Fruit fly (Drosophila melanogaster) whole organism, embryonic: ENCODE results near the gene kis.

Experiments used
- Atf6 ChIP-seq: fragments of 200-800 bp; sonication (Bioruptor generic); IDR thresholded peaks from 2 replicates; pipeline ENCODE4 v1.3.6; 2022; ENCODE audit warnings: missing biosample characterization, missing genetic modification characterization
- Awh ChIP-seq: fragments of 200-800 bp; sonication (Bioruptor generic); IDR thresholded peaks from 2 replicates; pipeline ENCODE4, ENCODE4 v1.3.6; 2022; ENCODE audit warnings: missing biosample characterization, missing genetic modification characterization
- Bdp1 ChIP-seq: fragments of 200-800 bp; sonication (Bioruptor generic); optimal IDR thresholded peaks from 3 replicates; lab custom pipeline; 2016; ENCODE audit warnings: missing biosample characterization, missing genetic modification characterization
- CG11456 ChIP-seq: fragments of 200-800 bp; sonication (Bioruptor generic); IDR thresholded peaks from 3 replicates; pipeline ENCODE4 v1.3.6; 2022; ENCODE audit warnings: missing biosample characterization, missing genetic modification characterization
- CG11695 ChIP-seq: fragments of 200-800 bp; sonication (Bioruptor generic); IDR thresholded peaks from 3 replicates; pipeline ENCODE4 v1.3.6; 2022; ENCODE audit warnings: missing biosample characterization, missing genetic modification characterization
- CG12769 ChIP-seq: fragments of 200-800 bp; sonication (Bioruptor generic); optimal IDR thresholded peaks from 2 replicates; lab custom pipeline; 2019; ENCODE audit warnings: missing biosample characterization, mild to moderate bottlenecking, missing genetic modification characterization, moderate library complexity
- CG14014 ChIP-seq: fragments of 200-800 bp; sonication (Bioruptor generic); IDR thresholded peaks from 2 replicates; pipeline ENCODE4 v1.3.6; 2022; ENCODE audit warnings: missing biosample characterization, missing genetic modification characterization
- CG15601 ChIP-seq: fragments of 200-800 bp; sonication (Bioruptor generic); optimal IDR thresholded peaks from 3 replicates; lab custom pipeline; 2019; ENCODE audit warnings: missing biosample characterization, mild to moderate bottlenecking, missing genetic modification characterization, moderate library complexity
- CG17912 ChIP-seq: fragments of 200-800 bp; sonication (Bioruptor generic); optimal IDR thresholded peaks from 2 replicates; lab custom pipeline; 2018; ENCODE audit warnings: missing biosample characterization, mild to moderate bottlenecking, missing genetic modification characterization
- CG2199 ChIP-seq: fragments of 200-800 bp; sonication (Bioruptor generic); IDR thresholded peaks from 3 replicates; pipeline ENCODE4 v1.3.6; 2022; ENCODE audit warnings: missing biosample characterization, missing genetic modification characterization
- CG31441 ChIP-seq: fragments of 200-800 bp; sonication (Bioruptor generic); IDR thresholded peaks from 2 replicates; pipeline ENCODE4 v1.3.6; 2022; ENCODE audit warnings: missing biosample characterization, missing genetic modification characterization
- CG34422 ChIP-seq: fragments of 200-800 bp; sonication (Bioruptor generic); IDR thresholded peaks from 3 replicates; pipeline ENCODE4 v1.3.6; 2022; ENCODE audit warnings: missing biosample characterization, missing genetic modification characterization
- CG7372 ChIP-seq: fragments of 200-800 bp; sonication (Bioruptor generic); IDR thresholded peaks from 2 replicates; pipeline ENCODE4 v1.3.6; 2022; ENCODE audit warnings: missing biosample characterization, missing genetic modification characterization
- CG9817 ChIP-seq: fragments of 200-800 bp; sonication (Bioruptor generic); optimal IDR thresholded peaks from 2 replicates; lab custom pipeline; 2018; ENCODE audit warnings: missing biosample characterization, mild to moderate bottlenecking, missing genetic modification characterization, moderate library complexity
- Dip2 ChIP-seq: fragments of 200-800 bp; sonication (Bioruptor generic); IDR thresholded peaks from 2 replicates; pipeline ENCODE4 v1.3.6; 2022; ENCODE audit warnings: missing biosample characterization, missing genetic modification characterization
- Fer1 ChIP-seq: fragments of 200-800 bp; sonication (Bioruptor generic); optimal IDR thresholded peaks from 2 replicates; lab custom pipeline; 2017; ENCODE audit warnings: missing biosample characterization, mild to moderate bottlenecking, missing genetic modification characterization
- Fer3 ChIP-seq: fragments of 200-800 bp; sonication (Bioruptor generic); optimal IDR thresholded peaks from 2 replicates; lab custom pipeline; 2018; ENCODE audit warnings: missing biosample characterization, mild to moderate bottlenecking, missing genetic modification characterization, moderate library complexity
- Hey ChIP-seq: fragments of 200-800 bp; sonication (Bioruptor generic); optimal IDR thresholded peaks from 3 replicates; lab custom pipeline; 2018; ENCODE audit warnings: missing biosample characterization, mild to moderate bottlenecking, missing genetic modification characterization
- Hmr ChIP-seq: fragments of 200-800 bp; sonication (Bioruptor generic); optimal IDR thresholded peaks from 3 replicates; lab custom pipeline; 2017; ENCODE audit warnings: mild to moderate bottlenecking, missing biosample characterization, missing genetic modification reagents, missing genetic modification characterization
- Mad ChIP-seq: fragments of 200-800 bp; sonication (Bioruptor generic); optimal IDR thresholded peaks from 2 replicates; lab custom pipeline; 2016; ENCODE audit warnings: missing biosample characterization, missing genetic modification characterization
- Myb ChIP-seq: fragments of 200-800 bp; sonication (Bioruptor generic); optimal IDR thresholded peaks from 2 replicates; lab custom pipeline; 2016; ENCODE audit warnings: missing biosample characterization, missing genetic modification characterization
- NC2β ChIP-seq: fragments of 200-800 bp; sonication (Bioruptor generic); optimal IDR thresholded peaks from 2 replicates; lab custom pipeline; 2016; ENCODE audit warnings: missing biosample characterization, missing genetic modification characterization
- NFAT ChIP-seq: fragments of 200-800 bp; sonication (Bioruptor generic); IDR thresholded peaks from 2 replicates; pipeline ENCODE4 v1.3.6; 2022; ENCODE audit warnings: missing biosample characterization, missing genetic modification characterization
- NK7.1 ChIP-seq: fragments of 200-800 bp; sonication (Bioruptor generic); optimal IDR thresholded peaks from 3 replicates; lab custom pipeline; 2016; ENCODE audit warnings: missing biosample characterization, missing genetic modification characterization
- Oaz ChIP-seq: fragments of 200-800 bp; sonication (Bioruptor generic); IDR thresholded peaks from 2 replicates; pipeline ENCODE4 v1.3.6; 2022; ENCODE audit warnings: missing biosample characterization, missing genetic modification characterization
- Opbp ChIP-seq: fragments of 200-800 bp; sonication (Bioruptor generic); IDR thresholded peaks from 3 replicates; pipeline ENCODE4 v1.3.6; 2022; ENCODE audit warnings: missing biosample characterization, missing genetic modification characterization; ENCODE audit not compliant: partially characterized antibody
- Ptx1 ChIP-seq: fragments of 200-800 bp; sonication (Bioruptor generic); IDR thresholded peaks from 2 replicates; pipeline ENCODE4 v1.3.6; 2022; ENCODE audit warnings: missing biosample characterization, missing genetic modification characterization
- Rfx ChIP-seq: fragments of 200-800 bp; sonication (Bioruptor generic); IDR thresholded peaks from 2 replicates; pipeline ENCODE4 v1.3.6; 2022; ENCODE audit warnings: missing biosample characterization, missing genetic modification characterization
- Sox102F ChIP-seq: fragments of 200-800 bp; sonication (Bioruptor generic); optimal IDR thresholded peaks from 2 replicates; lab custom pipeline; 2018; ENCODE audit warnings: missing biosample characterization, mild to moderate bottlenecking, missing genetic modification characterization, moderate library complexity
- TFAM ChIP-seq: fragments of 200-800 bp; sonication (Bioruptor generic); optimal IDR thresholded peaks from 2 replicates; lab custom pipeline; 2017; ENCODE audit warnings: missing biosample characterization, missing genetic modification characterization, inconsistent platforms
- aop ChIP-seq: fragments of 200-800 bp; sonication (Bioruptor generic); IDR thresholded peaks from 2 replicates; pipeline ENCODE4 v1.3.6; 2022; ENCODE audit warnings: missing biosample characterization, missing genetic modification characterization
- ato ChIP-seq: fragments of 200-800 bp; sonication (Bioruptor generic); IDR thresholded peaks from 2 replicates; pipeline ENCODE4 v1.3.6; 2022; ENCODE audit warnings: missing biosample characterization, missing genetic modification characterization; ENCODE audit not compliant: partially characterized antibody
- dmrt11E ChIP-seq: fragments of 200-800 bp; sonication (Bioruptor generic); optimal IDR thresholded peaks from 3 replicates; lab custom pipeline; 2018; ENCODE audit warnings: missing biosample characterization, mild to moderate bottlenecking, missing genetic modification characterization, moderate library complexity
- fd64A ChIP-seq: fragments of 200-800 bp; sonication (Bioruptor generic); optimal IDR thresholded peaks from 3 replicates; lab custom pipeline; 2018; ENCODE audit warnings: missing biosample characterization, mild to moderate bottlenecking, missing genetic modification characterization
- fu2 ChIP-seq: fragments of 200-800 bp; sonication (Bioruptor generic); optimal IDR thresholded peaks from 2 replicates; lab custom pipeline; 2016; ENCODE audit warnings: missing biosample characterization, missing genetic modification characterization
- gcm ChIP-seq: fragments of 200-800 bp; sonication (Bioruptor generic); optimal IDR thresholded peaks from 2 replicates; lab custom pipeline; 2019; ENCODE audit warnings: missing biosample characterization, mild to moderate bottlenecking, missing genetic modification characterization, moderate library complexity
- gfzf ChIP-seq: fragments of 200-800 bp; sonication (Bioruptor generic); optimal IDR thresholded peaks from 2 replicates; lab custom pipeline; 2016; ENCODE audit warnings: missing biosample characterization, mild to moderate bottlenecking, missing genetic modification characterization, moderate library complexity
- inv ChIP-seq: fragments of 200-800 bp; sonication (Bioruptor generic); IDR thresholded peaks from 2 replicates; pipeline ENCODE4 v1.3.6; 2022; ENCODE audit warnings: missing biosample characterization, missing genetic modification characterization; ENCODE audit not compliant: partially characterized antibody
- kni ChIP-seq: fragments of 200-800 bp; sonication (Bioruptor generic); optimal IDR thresholded peaks from 3 replicates; lab custom pipeline; 2017; ENCODE audit warnings: mild to moderate bottlenecking, missing biosample characterization, missing genetic modification reagents, missing genetic modification characterization
- nau ChIP-seq: fragments of 200-800 bp; sonication (Bioruptor generic); optimal IDR thresholded peaks from 3 replicates; lab custom pipeline; 2017; ENCODE audit warnings: missing biosample characterization, mild to moderate bottlenecking, missing genetic modification characterization, missing genetic modification reagents
- nerfin-2 ChIP-seq: fragments of 200-800 bp; sonication (Bioruptor generic); IDR thresholded peaks from 2 replicates; pipeline ENCODE4 v1.3.6; 2022; ENCODE audit warnings: missing biosample characterization, missing genetic modification characterization; ENCODE audit not compliant: partially characterized antibody
- phol ChIP-seq: fragments of 200-800 bp; sonication (Bioruptor generic); optimal IDR thresholded peaks from 3 replicates; lab custom pipeline; 2018; ENCODE audit warnings: missing biosample characterization, mild to moderate bottlenecking, missing genetic modification characterization, moderate library complexity
- pnt ChIP-seq: fragments of 200-800 bp; sonication (Bioruptor generic); optimal IDR thresholded peaks from 3 replicates; lab custom pipeline; 2016; ENCODE audit warnings: missing biosample characterization, missing genetic modification characterization
- psq ChIP-seq: fragments of 200-800 bp; sonication (Bioruptor generic); optimal IDR thresholded peaks from 2 replicates; lab custom pipeline; 2017; ENCODE audit warnings: missing biosample characterization, missing genetic modification characterization
- row ChIP-seq: fragments of 200-800 bp; sonication (Bioruptor generic); IDR thresholded peaks from 3 replicates; pipeline ENCODE4 v1.3.6; 2022; ENCODE audit warnings: missing biosample characterization, missing genetic modification characterization
- scrt ChIP-seq: fragments of 200-800 bp; sonication (Bioruptor generic); optimal IDR thresholded peaks from 2 replicates; lab custom pipeline; 2018; ENCODE audit warnings: missing biosample characterization, mild to moderate bottlenecking, missing genetic modification characterization, moderate library complexity
- so ChIP-seq: fragments of 200-800 bp; sonication (Bioruptor generic); IDR thresholded peaks from 3 replicates; pipeline ENCODE4 v1.3.6; 2022; ENCODE audit warnings: missing biosample characterization, missing genetic modification characterization
- tio ChIP-seq: fragments of 200-800 bp; sonication (Bioruptor generic); optimal IDR thresholded peaks from 2 replicates; lab custom pipeline; 2017; ENCODE audit warnings: missing biosample characterization, missing genetic modification characterization, inconsistent platforms
- zen ChIP-seq: fragments of 200-800 bp; sonication (Bioruptor generic); optimal IDR thresholded peaks from 3 replicates; lab custom pipeline; 2018; ENCODE audit warnings: missing biosample characterization, mild to moderate bottlenecking, missing genetic modification characterization, moderate library complexity
- zen2 ChIP-seq: fragments of 200-800 bp; sonication (Bioruptor generic); IDR thresholded peaks from 3 replicates; pipeline ENCODE4 v1.3.6; 2022; ENCODE audit warnings: missing biosample characterization, missing genetic modification characterization; ENCODE audit not compliant: partially characterized antibody

The kis gene

dm6 chr2L:207129-207813 is 43.4 kb downstream of the kis start, which contains the start of the genes Tbc1d15-17 and CG11617 (continued):
- peak; percentile 40 for TF ChIP-seq zen (tag; lab: Kevin White, UChicago)
- TF ChIP-seq CG9817, result no peak
- TF ChIP-seq CG14014 (GFP tag; lab: Robert Waterston, UW), result 0 out of 2 replicates have a peak, but pooled peaks have one; percentile 2
- TF ChIP-seq zen2 (GFP tag; lab: Robert Waterston, UW), result no peak
- no peak for TF ChIP-seq Bdp1 (GFP tag; lab: Kevin White, UChicago)
- TF ChIP-seq fd64A (GFP tag; lab: Kevin White, UChicago), result no peak
- peak; percentile 38; the same call in 1 of the 3 replicates for TF ChIP-seq row
- peak; percentile 56 for TF ChIP-seq phol
- TF ChIP-seq ato (GFP tag; lab: Robert Waterston, UW), result peak; percentile 30; the same call in 1 of the 2 replicates
- TF ChIP-seq aop (GFP tag; lab: Robert Waterston, UW), result no peak
- TF ChIP-seq kni, result no peak
- TF ChIP-seq scrt (GFP tag; lab: Kevin White, UChicago), result no peak
- TF ChIP-seq Mad (GFP tag; lab: Kevin White, UChicago), result no peak
- no peak for TF ChIP-seq CG17912 (GFP tag; lab: Kevin White, UChicago)
- TF ChIP-seq nerfin-2 (GFP tag; lab: Robert Waterston, UW), result no peak
- TF ChIP-seq Dip2 (GFP tag; lab: Robert Waterston, UW), result no peak
- TF ChIP-seq pnt (GFP tag; lab: Kevin White, UChicago), result no peak
- peak; percentile 88 for TF ChIP-seq Myb
- no peak for TF ChIP-seq Sox102F
- peak; percentile 94 for TF ChIP-seq gfzf
- no peak for TF ChIP-seq so
- no peak for TF ChIP-seq dmrt11E
- TF ChIP-seq Oaz (GFP tag; lab: Robert Waterston, UW), result no peak
- TF ChIP-seq fu2 (GFP tag; lab: Kevin White, UChicago), result no peak
- TF ChIP-seq TFAM, result no peak
- no peak for TF ChIP-seq CG12769
- peak; percentile 16; the same call in 1 of the 2 replicates for TF ChIP-seq NFAT (GFP tag; lab: Robert Waterston, UW)
- TF ChIP-seq Fer3 (tag; lab: Kevin White, UChicago), result no peak
- peak; percentile 64; the same call in 1 of the 3 replicates for TF ChIP-seq CG34422 (GFP tag; lab: Robert Waterston, UW)
- TF ChIP-seq nau (GFP tag; lab: Kevin White, UChicago), result no peak
- TF ChIP-seq Hmr (GFP tag; lab: Kevin White, UChicago), result peak; percentile 69
- peak; percentile 84 for TF ChIP-seq CG2199 (GFP tag; lab: Robert Waterston, UW)
- TF ChIP-seq CG11695 (GFP tag; lab: Robert Waterston, UW), result no peak
- no peak for TF ChIP-seq Ptx1 (GFP tag; lab: Robert Waterston, UW)
- peak; percentile 60 for TF ChIP-seq Opbp
- TF ChIP-seq NC2β (GFP tag; lab: Kevin White, UChicago), result peak; percentile 23
- TF ChIP-seq Fer1 (GFP tag; lab: Kevin White, UChicago), result peak; percentile 46
- TF ChIP-seq CG11456 (GFP tag; lab: Robert Waterston, UW), result no peak
- no peak for TF ChIP-seq CG31441 (GFP tag; lab: Robert Waterston, UW)
- no peak for TF ChIP-seq psq
- 0 out of 2 replicates have a peak, but pooled peaks have one; percentile 22 for TF ChIP-seq Rfx
- no peak for TF ChIP-seq tio (GFP tag; lab: Kevin White, UChicago)
- no peak for TF ChIP-seq gcm (GFP tag; lab: Kevin White, UChicago)
- no peak for TF ChIP-seq CG7372 (GFP tag; lab: Robert Waterston, UW)
- no peak for TF ChIP-seq Hey (tag; lab: Kevin White, UChicago)
- peak; percentile 38; the same call in 1 of the 2 replicates for TF ChIP-seq inv (GFP tag; lab: Robert Waterston, UW)
- TF ChIP-seq CG15601 (tag; lab: Kevin White, UChicago), result peak; percentile 22
- TF ChIP-seq NK7.1 (GFP tag; lab: Kevin White, UChicago), result no peak
- no peak for TF ChIP-seq Awh (GFP tag; lab: Robert Waterston, UW)
- no peak for TF ChIP-seq Atf6 (GFP tag; lab: Robert Waterston, UW)
